Worm (Caenorhabditis elegans) whole organism, L4 larva: ENCODE data around the gene gly-14.
A peak's percentile ranks its signal among the peaks of the same experiment; 100 is the strongest.

ENCODE experiments used
- F10B5.3 ChIP-seq: sonication (generic microtip); optimal IDR thresholded peaks from 2 replicates; lab custom pipeline; 2016; ENCODE audit warnings: mild to moderate bottlenecking, missing genetic modification characterization, missing compliant biosample characterization
- F26F4.8 ChIP-seq: fragments of 200-800 bp; sonication (Bioruptor generic); conservative IDR thresholded peaks from 2 replicates; pipeline ENCODE4 v1.3.6; 2022; ENCODE audit warnings: missing genetic modification characterization, missing compliant biosample characterization
- F37D6.2 ChIP-seq: sonication (generic microtip); optimal IDR thresholded peaks from 2 replicates; lab custom pipeline; 2016; ENCODE audit warnings: mild to moderate bottlenecking, missing genetic modification characterization, missing compliant biosample characterization
- F44E2.7 ChIP-seq: fragments of 200-800 bp; sonication (Bioruptor generic); IDR thresholded peaks from 2 replicates; pipeline ENCODE4 v2.1.2; 2022; ENCODE audit warnings: missing genetic modification characterization, missing compliant biosample characterization
- Y75B8A.6 ChIP-seq: fragments of 200-800 bp; sonication (Bioruptor generic); IDR thresholded peaks from 2 replicates; pipeline ENCODE4 v1.3.6; 2022; ENCODE audit warnings: missing genetic modification reagents, missing genetic modification characterization, missing compliant biosample characterization
- aha-1 ChIP-seq: fragments of 150-350 bp; peaks from one replicate; lab custom pipeline; 2014; ENCODE audit warnings: missing biosample characterization, missing genetic modification characterization
- aly-2 ChIP-seq: sonication (generic microtip); optimal IDR thresholded peaks from 2 replicates; lab custom pipeline; 2018; ENCODE audit warnings: missing biosample characterization, missing genetic modification characterization
- ama-1 ChIP-seq: fragments of 150-350 bp; optimal IDR thresholded peaks from 2 replicates; lab custom pipeline; 2014; ENCODE audit warnings: inconsistent platforms, mixed read lengths
- ceh-44 ChIP-seq: fragments of 200-800 bp; sonication (Bioruptor generic); IDR thresholded peaks from 2 replicates; pipeline ENCODE4 v1.3.6; 2022; ENCODE audit warnings: missing genetic modification reagents, missing genetic modification characterization, missing compliant biosample characterization
- ceh-82 ChIP-seq: sonication (generic microtip); optimal IDR thresholded peaks from 2 replicates; lab custom pipeline; 2017; ENCODE audit warnings: missing biosample characterization, missing genetic modification characterization
- cey-2 ChIP-seq: sonication (generic microtip); optimal IDR thresholded peaks from 3 replicates; lab custom pipeline; 2017; ENCODE audit warnings: missing genetic modification characterization, mild to moderate bottlenecking, missing compliant biosample characterization, antibody characterized with exemption, borderline replicate concordance; ENCODE audit not compliant: insufficient read depth
- daf-12 ChIP-seq: fragments of 150-350 bp; optimal IDR thresholded peaks from 2 replicates; lab custom pipeline; 2014; ENCODE audit warnings: missing biosample characterization, missing genetic modification reagents, missing genetic modification characterization
- daf-16 ChIP-seq, 3 experiments: sonication (generic microtip); optimal IDR thresholded peaks; 2 replicates each; lab custom pipeline; 2016 to 2017; ENCODE audit warnings: missing genetic modification characterization in 3 of 3, missing genetic modification reagents in 3 of 3, mild to moderate bottlenecking in 2 of 3, missing compliant biosample characterization in 2 of 3, missing biosample characterization in 1 of 3, moderate library complexity in 1 of 3
- dmd-8 ChIP-seq: fragments of 200-800 bp; sonication (Bioruptor generic); IDR thresholded peaks from 2 replicates; pipeline ENCODE4 v1.3.6; 2022; ENCODE audit warnings: missing genetic modification characterization, missing compliant biosample characterization
- dmd-9 ChIP-seq: fragments of 200-800 bp; sonication (Bioruptor generic); IDR thresholded peaks from 2 replicates; pipeline ENCODE4 v1.3.6; 2022; ENCODE audit warnings: missing genetic modification reagents, missing genetic modification characterization, missing compliant biosample characterization
- dve-1 ChIP-seq: sonication (generic microtip); optimal IDR thresholded peaks from 2 replicates; lab custom pipeline; 2017; ENCODE audit warnings: antibody characterized with exemption, mild to moderate bottlenecking, missing genetic modification characterization, missing compliant biosample characterization; ENCODE audit not compliant: insufficient read depth
- egl-43 ChIP-seq: fragments of 200-800 bp; sonication (Bioruptor generic); IDR thresholded peaks from 2 replicates; pipeline ENCODE4 v1.3.6; 2022; ENCODE audit warnings: missing genetic modification reagents, missing genetic modification characterization, missing compliant biosample characterization
- fkh-10 ChIP-seq: fragments of 150-350 bp; optimal IDR thresholded peaks from 2 replicates; lab custom pipeline; 2014; ENCODE audit warnings: missing biosample characterization, missing genetic modification reagents, missing genetic modification characterization
- gei-8 ChIP-seq: fragments of 200-800 bp; sonication (Bioruptor generic); optimal IDR thresholded peaks from 2 replicates; lab custom pipeline; 2018; ENCODE audit warnings: mild to moderate bottlenecking, missing genetic modification characterization, missing compliant biosample characterization
- hlh-11 ChIP-seq: fragments of 200-800 bp; sonication (Bioruptor generic); optimal IDR thresholded peaks from 2 replicates; lab custom pipeline; 2018; ENCODE audit warnings: mild to moderate bottlenecking, missing genetic modification characterization, missing compliant biosample characterization
- hlh-30 ChIP-seq: sonication (generic microtip); optimal IDR thresholded peaks from 2 replicates; lab custom pipeline; 2017; ENCODE audit warnings: antibody characterized with exemption, mild to moderate bottlenecking, missing genetic modification characterization, missing compliant biosample characterization; ENCODE audit not compliant: insufficient read depth
- hmg-1.1 ChIP-seq: fragments of 200-800 bp; sonication (Bioruptor generic); IDR thresholded peaks from 2 replicates; pipeline ENCODE4 v1.3.6; 2022; ENCODE audit warnings: missing genetic modification reagents, missing genetic modification characterization, missing compliant biosample characterization
- lin-29 ChIP-seq: fragments of 200-800 bp; sonication (Bioruptor generic); IDR thresholded peaks from 2 replicates; pipeline ENCODE4 v1.3.6; 2022; ENCODE audit warnings: missing genetic modification reagents, missing genetic modification characterization, missing compliant biosample characterization
- lin-39 ChIP-seq: fragments of 150-350 bp; optimal IDR thresholded peaks from 2 replicates; lab custom pipeline; 2014; ENCODE audit warnings: missing biosample characterization, missing genetic modification reagents, missing genetic modification characterization
- lir-3 ChIP-seq: sonication (generic microtip); optimal IDR thresholded peaks from 2 replicates; lab custom pipeline; 2016; ENCODE audit warnings: mild to moderate bottlenecking, missing genetic modification characterization, missing compliant biosample characterization
- lsy-2 ChIP-seq, 2 experiments: fragments of 150-350 bp in 1 of 2; sonication (generic microtip) in 1 of 2; optimal IDR thresholded peaks; 2 replicates each; lab custom pipeline; 2014 to 2017; ENCODE audit warnings: missing biosample characterization in 2 of 2, missing genetic modification characterization in 2 of 2
- madf-9 ChIP-seq: fragments of 200-800 bp; sonication (Bioruptor generic); conservative IDR thresholded peaks from 2 replicates; pipeline ENCODE4 v1.3.6; 2022; ENCODE audit warnings: missing genetic modification reagents, missing genetic modification characterization, missing compliant biosample characterization
- mdl-1 ChIP-seq, 2 experiments: fragments of 150-350 bp in 1 of 2; sonication (generic microtip) in 1 of 2; optimal IDR thresholded peaks; 2 replicates each; lab custom pipeline; 2014 to 2017; ENCODE audit warnings: missing biosample characterization in 2 of 2, missing genetic modification characterization in 2 of 2
- mdt-29 ChIP-seq: fragments of 200-800 bp; sonication (Bioruptor generic); IDR thresholded peaks from 2 replicates; pipeline ENCODE4 v1.3.6; 2022; ENCODE audit warnings: missing genetic modification reagents, missing genetic modification characterization, missing compliant biosample characterization
- mxl-2 ChIP-seq: fragments of 200-800 bp; sonication (Bioruptor generic); conservative IDR thresholded peaks from 2 replicates; pipeline ENCODE4 v1.3.6; 2022; ENCODE audit warnings: missing genetic modification reagents, missing genetic modification characterization, missing compliant biosample characterization
- nhr-102 ChIP-seq: sonication (generic microtip); optimal IDR thresholded peaks from 2 replicates; lab custom pipeline; 2016; ENCODE audit warnings: mild to moderate bottlenecking, missing genetic modification characterization, moderate library complexity, missing compliant biosample characterization
- nhr-111 ChIP-seq: fragments of 200-800 bp; sonication (Bioruptor generic); optimal IDR thresholded peaks from 2 replicates; lab custom pipeline; 2018; ENCODE audit warnings: mild to moderate bottlenecking, missing genetic modification characterization, missing compliant biosample characterization
- nhr-237 ChIP-seq: sonication (generic microtip); optimal IDR thresholded peaks from 2 replicates; lab custom pipeline; 2017; ENCODE audit warnings: missing biosample characterization, missing genetic modification characterization
- nhr-42 ChIP-seq: fragments of 200-800 bp; sonication (Bioruptor generic); IDR thresholded peaks from 2 replicates; pipeline ENCODE4 v1.3.6; 2022; ENCODE audit warnings: missing genetic modification characterization, missing compliant biosample characterization
- nhr-48 ChIP-seq: sonication (generic microtip); optimal IDR thresholded peaks from 2 replicates; lab custom pipeline; 2016; ENCODE audit warnings: mild to moderate bottlenecking, missing genetic modification characterization, missing compliant biosample characterization
- nhr-76 ChIP-seq: fragments of 150-350 bp; optimal IDR thresholded peaks from 2 replicates; lab custom pipeline; 2014; ENCODE audit warnings: missing biosample characterization, missing genetic modification characterization
- php-3 ChIP-seq: fragments of 200-800 bp; sonication (Bioruptor generic); IDR thresholded peaks from 2 replicates; pipeline ENCODE4 v1.3.6; 2022; ENCODE audit warnings: missing genetic modification reagents, missing genetic modification characterization, missing compliant biosample characterization
- pqm-1 ChIP-seq: sonication (generic microtip); optimal IDR thresholded peaks from 2 replicates; lab custom pipeline; 2017; ENCODE audit warnings: missing biosample characterization, missing genetic modification characterization
- saeg-2 ChIP-seq: fragments of 200-800 bp; sonication (Bioruptor generic); IDR thresholded peaks from 2 replicates; pipeline ENCODE4 v1.3.6; 2022; ENCODE audit warnings: missing genetic modification reagents, missing genetic modification characterization, missing compliant biosample characterization
- set-16 ChIP-seq: fragments of 200-800 bp; sonication (Bioruptor generic); IDR thresholded peaks from 2 replicates; pipeline ENCODE4 v1.3.6; 2022; ENCODE audit warnings: missing genetic modification reagents, missing genetic modification characterization, missing compliant biosample characterization
- skn-1 ChIP-seq: fragments of 150-350 bp; optimal IDR thresholded peaks from 2 replicates; lab custom pipeline; 2014; ENCODE audit warnings: missing biosample characterization, missing genetic modification characterization
- snpc-1.2 ChIP-seq: fragments of 200-800 bp; sonication (Bioruptor generic); IDR thresholded peaks from 2 replicates; pipeline ENCODE4 v1.3.6; 2022; ENCODE audit warnings: missing genetic modification reagents, missing genetic modification characterization, missing compliant biosample characterization
- snpc-4 ChIP-seq: fragments of 150-350 bp; optimal IDR thresholded peaks from 2 replicates; lab custom pipeline; 2014; ENCODE audit warnings: missing biosample characterization, missing genetic modification characterization
- spr-3 ChIP-seq: fragments of 200-800 bp; sonication (Bioruptor generic); optimal IDR thresholded peaks from 2 replicates; lab custom pipeline; 2018; ENCODE audit warnings: mild to moderate bottlenecking, missing genetic modification characterization, missing compliant biosample characterization
- tag-97 ChIP-seq: fragments of 200-800 bp; sonication (Bioruptor generic); IDR thresholded peaks from 2 replicates; pipeline ENCODE4 v1.3.6; 2022; ENCODE audit warnings: missing genetic modification characterization, missing compliant biosample characterization
- unc-130 ChIP-seq: sonication (generic microtip); optimal IDR thresholded peaks from 2 replicates; lab custom pipeline; 2016; ENCODE audit warnings: missing genetic modification reagents, missing genetic modification characterization, missing compliant biosample characterization
- zfp-2 ChIP-seq: sonication (generic microtip); optimal IDR thresholded peaks from 2 replicates; lab custom pipeline; 2016; ENCODE audit warnings: mild to moderate bottlenecking, missing genetic modification characterization, missing compliant biosample characterization
- zip-11 ChIP-seq: fragments of 200-800 bp; sonication (Bioruptor generic); IDR thresholded peaks from 2 replicates; pipeline ENCODE4 v1.3.6; 2022; ENCODE audit warnings: missing genetic modification characterization, missing compliant biosample characterization
- zip-2 ChIP-seq: fragments of 150-350 bp; optimal IDR thresholded peaks from 2 replicates; lab custom pipeline; 2014; ENCODE audit warnings: missing biosample characterization, missing genetic modification characterization

gly-14 gene

DNA sequence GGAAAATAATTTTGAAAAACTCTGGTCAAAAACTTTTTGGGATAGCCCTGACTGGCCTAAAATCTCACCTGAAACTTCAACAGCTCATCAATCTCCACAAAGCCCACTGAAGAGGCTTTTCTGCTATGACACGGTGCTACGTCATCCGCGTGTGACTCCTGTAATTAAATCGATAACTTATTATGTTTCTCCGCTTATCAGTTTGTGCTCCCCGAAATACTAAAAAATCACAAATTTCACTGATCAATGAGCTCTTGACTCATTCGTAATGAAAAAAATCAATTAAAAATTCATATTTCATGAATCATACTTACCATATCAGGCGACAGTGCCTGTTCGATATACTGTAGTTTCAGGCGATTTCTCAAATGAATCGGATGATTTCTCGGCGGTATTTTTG lies 18.0 kb downstream of the gly-14 start (continued):
- no peak for TF ChIP-seq dmd-9 (GFP tag; lab: Robert Waterston, UW)
- no peak for TF ChIP-seq fkh-10 (GFP tag; lab: Kevin White, UChicago)
- TF ChIP-seq lin-29: no peak
- no peak for TF ChIP-seq nhr-42
- peak; percentile 64 for TF ChIP-seq dve-1
- TF ChIP-seq, all 104 proteins: peak for 8

DNA sequence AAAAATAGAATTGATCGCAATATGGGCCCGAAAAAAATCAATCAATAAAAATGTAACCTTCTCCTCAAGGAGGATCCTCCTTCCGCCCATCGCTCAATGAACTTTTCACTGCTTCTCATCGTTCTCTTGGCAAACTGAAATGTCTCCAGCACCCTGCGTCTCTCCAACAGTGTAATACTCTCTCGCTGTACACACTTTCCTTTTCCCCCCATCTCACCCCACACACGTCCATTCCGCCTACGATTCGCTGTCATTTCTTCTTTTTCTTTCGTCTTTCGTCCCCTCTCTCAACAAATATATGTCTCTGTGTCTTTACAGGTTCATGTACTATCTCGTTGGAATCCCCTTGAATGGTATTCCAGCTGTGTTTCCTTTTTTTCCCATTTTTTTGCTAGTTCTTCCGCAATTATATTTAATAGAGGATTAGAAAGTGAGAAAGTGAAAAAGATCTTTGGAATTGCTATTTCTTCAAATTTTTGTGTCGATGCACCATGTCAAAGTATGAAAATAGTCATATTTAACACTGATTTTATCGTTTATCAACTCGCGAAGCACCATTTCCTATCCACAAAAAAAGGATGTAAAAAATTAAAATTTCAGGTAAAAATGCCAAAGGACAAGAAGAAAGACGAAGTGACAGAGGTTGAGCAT lies 21.5 kb downstream of the gly-14 start, which contains the start of gene rsu-1:
Gene rsu-1, plus strand, starts transcription at position 601 of the 651 bp plus-strand sequence.
- TF ChIP-seq daf-16 (GFP tag; optimal IDR thresholded peaks at IDR 0.05; lab: Kevin White, UChicago) (peak in 1 of 2 experiments; percentile 8), daf-16 (tag; optimal IDR thresholded peaks at IDR 0.05; lab: Kevin White, UChicago) (peak; percentile 49), tag-97 (GFP tag; lab: Robert Waterston, UW) (no peak), F10B5.3 (tag; lab: Kevin White, UChicago) (no peak), lin-39 (no peak), F26F4.8 (GFP tag; lab: Robert Waterston, UW) (no peak), mdl-1 (tag; optimal IDR thresholded peaks at IDR 0.05; lab: Kevin White, UChicago) (peak in 1 of 2 experiments; percentile 69), egl-43 (GFP tag; lab: Robert Waterston, UW) (no peak), mxl-2 (GFP tag; lab: Robert Waterston, UW) (no peak), snpc-4 (tag; lab: Kevin White, UChicago) (no peak), hlh-30 (tag; lab: Kevin White, UChicago) (peak; percentile 10), snpc-1.2 (GFP tag; lab: Robert Waterston, UW) (no peak), dmd-8 (GFP tag; lab: Robert Waterston, UW) (no peak), nhr-48 (tag; lab: Kevin White, UChicago) (peak; percentile 67), ama-1 (lab: Kevin White, UChicago) (no peak), ceh-44 (GFP tag; lab: Robert Waterston, UW) (no peak), zfp-2 (tag; lab: Kevin White, UChicago) (no peak), nhr-237 (no peak), hlh-11 (tag; lab: Kevin White, UChicago) (peak; percentile 84), Y75B8A.6 (GFP tag; lab: Robert Waterston, UW) (no peak), zip-2 (tag; lab: Kevin White, UChicago) (no peak), lir-3 (tag; lab: Kevin White, UChicago) (no peak), nhr-111 (GFP tag; lab: Kevin White, UChicago) (no peak), gei-8 (GFP tag; lab: Kevin White, UChicago) (no peak), nhr-76 (tag; lab: Kevin White, UChicago) (no peak), aly-2 (no peak), aha-1 (tag; lab: Kevin White, UChicago) (peak; percentile 72), zip-11 (GFP tag; lab: Robert Waterston, UW) (no peak), pqm-1 (tag; lab: Kevin White, UChicago) (no peak), ceh-82 (tag; lab: Kevin White, UChicago) (no peak), lsy-2 (tag; optimal IDR thresholded peaks at IDR 0.05; lab: Kevin White, UChicago) (peak in 1 of 2 experiments; percentile 70), skn-1 (tag; lab: Kevin White, UChicago) (no peak), F37D6.2 (tag; lab: Kevin White, UChicago) (no peak), unc-130 (no peak), nhr-102 (tag; lab: Kevin White, UChicago) (no peak), cey-2 (tag; lab: Kevin White, UChicago) (no peak), F44E2.7 (GFP tag; lab: Robert Waterston, UW) (no peak), spr-3 (GFP tag; lab: Kevin White, UChicago) (no peak), php-3 (GFP tag; lab: Robert Waterston, UW) (no peak), daf-12 (tag; lab: Kevin White, UChicago) (no peak), saeg-2 (GFP tag; lab: Robert Waterston, UW) (no peak), hmg-1.1 (peak; percentile 84), mdt-29 (no peak), nhr-42 (no peak), madf-9 (GFP tag; lab: Robert Waterston, UW) (no peak), set-16 (GFP tag; lab: Robert Waterston, UW) (no peak)
